Fruit fly (Drosophila melanogaster): ENCODE results near the gene Gr22a.

The Gr22a gene

dm6 chr2L:1791723-1792122 is 3.0 kb downstream of the Gr22a start, which contains the start of gene Gr22c:
Gr22c (minus strand) TSS chr2L:1791823.
- no peak for TF ChIP-seq CG8301 (tag; optimal IDR thresholded peaks at IDR 0.05)

DNA sequence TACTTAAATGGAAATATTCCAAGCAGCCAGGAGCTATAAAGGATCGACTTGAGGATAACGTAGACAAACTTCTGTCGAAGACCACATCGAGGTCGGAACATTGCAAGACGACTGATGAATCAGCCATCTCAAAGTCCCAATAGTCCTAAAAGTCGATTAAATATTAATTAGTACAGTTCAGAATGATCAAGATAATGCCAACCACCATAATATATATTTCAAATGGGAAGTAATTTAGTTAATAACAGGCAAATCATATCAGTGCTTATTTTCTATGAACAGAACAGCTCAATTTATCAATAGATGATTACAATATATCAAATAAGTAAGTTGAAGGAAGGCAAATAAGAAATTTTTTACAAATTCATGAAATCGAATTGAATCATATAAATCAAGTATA is 4.5 kb downstream of the Gr22a start, which contains the start of gene Gr22d:
TSS of gene Gr22d (minus strand) at position 101 of the 400 bp plus-strand sequence.
- no peak for TF ChIP-seq CG14655 (GFP tag; optimal IDR thresholded peaks at IDR 0.05)
- no peak for TF ChIP-seq rn (GFP tag; IDR thresholded peaks at IDR 0.05)
- TF ChIP-seq CG17806 (tag; optimal IDR thresholded peaks at IDR 0.05), result no peak
- TF ChIP-seq CG8159 (tag; optimal IDR thresholded peaks at IDR 0.05), result no peak
- TF ChIP-seq CG4496 (GFP tag; IDR thresholded peaks at IDR 0.05), result no peak
- no peak for TF ChIP-seq EcR (GFP tag; optimal IDR thresholded peaks at IDR 0.05)
- TF ChIP-seq D1 (tag; optimal IDR thresholded peaks at IDR 0.05), result no peak

DNA sequence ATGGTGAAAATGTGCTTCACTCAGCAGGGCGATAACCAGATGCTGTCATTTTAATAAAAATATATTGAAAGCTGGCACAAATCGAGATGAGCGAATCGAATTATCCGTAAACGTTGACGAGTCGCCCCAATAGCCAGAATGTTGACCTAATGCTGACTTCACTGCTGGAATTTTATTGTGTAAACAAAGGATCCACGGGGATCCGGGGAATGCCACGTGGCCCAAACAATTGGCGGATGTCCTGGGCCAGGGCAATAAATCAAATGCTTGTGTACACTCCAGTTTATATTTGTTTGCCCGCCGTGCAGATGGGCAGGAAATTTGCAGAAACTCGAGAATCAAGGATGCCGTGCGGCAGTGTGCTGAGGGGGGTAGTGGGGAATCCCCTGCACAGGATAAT is 6.8 kb downstream of the Gr22a start:
- TF ChIP-seq CG14655 (GFP tag; optimal IDR thresholded peaks at IDR 0.05) (no peak), CG10348 (GFP tag; IDR thresholded peaks at IDR 0.05) (no peak)

- TF ChIP-seq CG34367 (tag; optimal IDR thresholded peaks at IDR 0.05) (no peak), Pif1A (GFP tag; optimal IDR thresholded peaks at IDR 0.05) (no peak), fd96Ca (GFP tag; IDR thresholded peaks at IDR 0.05) (no peak), CG9948 (tag; optimal IDR thresholded peaks at IDR 0.05) (no peak), CG12605 (GFP tag; IDR thresholded peaks at IDR 0.05) (no peak), CG17806 (tag; optimal IDR thresholded peaks at IDR 0.05) (no peak), CG4496 (GFP tag; IDR thresholded peaks at IDR 0.05) (no peak)
These were observed 11.0 kb downstream of the Gr22a start, which contains the start of gene Gr22e for dm6 chr2L:1783762-1784161. Gr22e (plus strand) TSS chr2L:1784062.

DNA sequence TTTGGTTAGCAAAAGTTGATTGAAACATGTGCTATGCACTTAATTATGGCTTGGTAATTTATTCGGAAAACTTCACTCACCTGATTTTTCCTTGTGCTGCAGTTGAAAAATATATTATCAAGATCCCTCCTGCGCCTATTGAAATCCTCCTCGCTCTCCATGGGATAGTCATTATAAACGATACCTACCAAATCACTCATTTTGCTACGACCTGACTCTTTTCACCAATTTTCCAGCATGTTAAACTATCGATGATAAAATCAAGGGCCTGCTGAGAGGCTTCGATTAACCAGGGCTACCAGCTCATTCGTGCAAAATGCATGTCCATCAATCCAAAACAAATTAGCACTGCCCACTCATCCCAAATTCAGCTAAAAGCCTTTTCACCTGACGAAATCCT is 35.9 kb downstream of the Gr22a start, which contains the start of gene CG17650:
TSS of gene CG17650 (minus strand) at position 241 of the 400 bp plus-strand sequence.
- TF ChIP-seq CG17806 (tag; optimal IDR thresholded peaks at IDR 0.05) (no peak), CG8159 (tag; optimal IDR thresholded peaks at IDR 0.05) (no peak), D1 (tag; optimal IDR thresholded peaks at IDR 0.05) (no peak), CG4496 (GFP tag; IDR thresholded peaks at IDR 0.05) (no peak), Ets98B (GFP tag; IDR thresholded peaks at IDR 0.05) (no peak), CG13204 (GFP tag; optimal IDR thresholded peaks at IDR 0.05) (no peak), CG9948 (tag; optimal IDR thresholded peaks at IDR 0.05) (no peak), rn (GFP tag; IDR thresholded peaks at IDR 0.05) (no peak), Pif1A (GFP tag; optimal IDR thresholded peaks at IDR 0.05) (no peak), CG14655 (GFP tag; optimal IDR thresholded peaks at IDR 0.05) (no peak), fd96Ca (GFP tag; IDR thresholded peaks at IDR 0.05) (no peak), CG10348 (GFP tag; IDR thresholded peaks at IDR 0.05) (no peak), CG15710 (tag; optimal IDR thresholded peaks at IDR 0.05) (no peak), Pif1B (GFP tag; optimal IDR thresholded peaks at IDR 0.05) (no peak), CG12605 (GFP tag; IDR thresholded peaks at IDR 0.05) (no peak), CG8301 (tag; optimal IDR thresholded peaks at IDR 0.05) (no peak)

DNA sequence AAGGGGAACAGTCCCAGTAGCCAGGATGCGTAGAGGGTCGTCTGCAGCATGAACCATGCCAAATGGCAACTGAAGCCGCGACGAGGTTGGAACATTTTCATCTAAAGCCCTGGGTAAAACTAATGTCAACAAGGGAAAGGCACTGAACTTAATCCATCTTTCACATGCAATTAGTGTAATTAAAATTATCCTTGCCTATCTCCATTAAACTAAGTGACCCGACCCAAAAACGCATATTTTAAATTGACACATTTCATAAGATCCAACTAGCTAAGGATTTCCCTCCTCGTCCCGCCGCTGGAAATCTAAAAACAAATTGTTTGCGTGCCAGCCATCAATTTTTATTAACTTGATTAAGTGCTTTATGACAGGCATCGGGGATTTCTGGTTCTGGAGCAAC is 38.4 kb downstream of the Gr22a start, which contains the start of gene Gr22f:
TSS of gene Gr22f (minus strand) at position 101 of the 400 bp plus-strand sequence.
- no peak for TF ChIP-seq CG17806 (tag; optimal IDR thresholded peaks at IDR 0.05)
- no peak for TF ChIP-seq CG8301 (tag; optimal IDR thresholded peaks at IDR 0.05)
- TF ChIP-seq CG15710 (tag; optimal IDR thresholded peaks at IDR 0.05), result no peak
- no peak for TF ChIP-seq Snoo (tag; optimal IDR thresholded peaks at IDR 0.05)
- no peak for TF ChIP-seq Pif1B (GFP tag; optimal IDR thresholded peaks at IDR 0.05)
- TF ChIP-seq rn (GFP tag; IDR thresholded peaks at IDR 0.05), result no peak
- TF ChIP-seq CG4496 (GFP tag; IDR thresholded peaks at IDR 0.05), result no peak
- TF ChIP-seq D1 (tag; optimal IDR thresholded peaks at IDR 0.05), result no peak
- TF ChIP-seq CG13204 (GFP tag; optimal IDR thresholded peaks at IDR 0.05), result no peak

DNA sequence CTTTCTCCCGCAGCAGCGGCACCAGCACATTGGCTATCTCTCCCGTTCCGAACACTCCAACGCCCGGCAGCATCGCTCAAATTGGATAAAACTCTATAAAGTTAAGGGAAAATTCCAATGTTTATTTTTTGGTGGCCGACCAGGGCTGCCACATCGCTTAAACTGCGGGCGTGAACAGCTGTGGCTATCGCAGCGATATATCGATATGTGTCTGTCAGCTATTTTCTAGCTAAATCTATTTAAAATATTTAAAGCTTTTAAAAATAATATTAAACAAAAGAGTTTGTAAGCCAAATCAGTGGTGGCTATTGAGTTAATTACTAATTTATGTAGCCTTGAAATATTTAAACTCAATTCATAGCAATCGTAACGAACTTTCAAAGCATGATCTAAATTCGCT is 42.8 kb downstream of the Gr22a start, which contains the start of the genes CG17712 and CG17648:
TSS of gene CG17712 (minus strand) at position 170 of the 400 bp plus-strand sequence.
TSS of gene CG17648 (plus strand) at position 356 of the 400 bp plus-strand sequence.
- no peak for TF ChIP-seq rn (GFP tag; IDR thresholded peaks at IDR 0.05)
- TF ChIP-seq Ets98B (GFP tag; IDR thresholded peaks at IDR 0.05), result no peak
- no peak for TF ChIP-seq fd96Ca (GFP tag; IDR thresholded peaks at IDR 0.05)
- no peak for TF ChIP-seq CG12605 (GFP tag; IDR thresholded peaks at IDR 0.05)
- no peak for TF ChIP-seq EcR (GFP tag; optimal IDR thresholded peaks at IDR 0.05)
- no peak for TF ChIP-seq CG34367 (tag; optimal IDR thresholded peaks at IDR 0.05)
- TF ChIP-seq Snoo (tag; optimal IDR thresholded peaks at IDR 0.05), result no peak
- no peak for TF ChIP-seq CG14655 (GFP tag; optimal IDR thresholded peaks at IDR 0.05)
- TF ChIP-seq CG17806 (tag; optimal IDR thresholded peaks at IDR 0.05), result no peak

DNA sequence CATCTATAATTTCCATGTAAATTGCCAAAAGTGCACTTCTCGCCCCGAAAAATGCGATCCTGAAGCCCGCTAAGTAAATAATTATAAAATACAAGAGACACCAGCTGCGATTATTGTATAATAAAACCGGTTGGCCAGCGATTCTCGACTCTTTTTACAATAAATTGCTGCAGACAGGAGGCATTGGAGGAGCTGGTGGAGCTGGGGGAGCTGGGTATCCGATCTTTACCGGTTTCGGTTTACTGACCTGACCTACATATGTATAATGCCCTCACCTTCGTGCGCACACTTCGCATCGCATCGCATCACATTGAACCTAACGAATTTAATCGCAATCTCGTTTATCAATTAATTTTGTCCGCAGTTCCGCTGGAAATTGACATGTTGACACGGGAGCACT is 46.3 kb downstream of the Gr22a start:
- TF ChIP-seq CG9948 (tag; optimal IDR thresholded peaks at IDR 0.05), result no peak
- peak; percentile 95 for TF ChIP-seq EcR (GFP tag; optimal IDR thresholded peaks at IDR 0.05)
- TF ChIP-seq CG12605 (GFP tag; IDR thresholded peaks at IDR 0.05), result no peak

All from whole organism, pupa.